Worm (Caenorhabditis elegans) whole organism, midembryonic: ENCODE measurements around the gene F08F8.7.

ENCODE experiments used
- T22C8.4 ChIP-seq: fragments of 200-800 bp; sonication (Bioruptor generic); IDR thresholded peaks from 2 replicates; pipeline ENCODE4 v1.3.6; 2022; ENCODE audit warnings: missing genetic modification characterization, missing compliant biosample characterization
- cog-1 ChIP-seq: sonication (generic microtip); optimal IDR thresholded peaks from 2 replicates; lab custom pipeline; 2016; ENCODE audit warnings: missing genetic modification characterization, missing compliant biosample characterization
- flt-1 ChIP-seq: fragments of 200-800 bp; sonication (Bioruptor generic); IDR thresholded peaks from 2 replicates; pipeline ENCODE4 v1.3.6; 2022; ENCODE audit warnings: missing genetic modification characterization, missing compliant biosample characterization
- klf-2 ChIP-seq: fragments of 200-800 bp; sonication (Bioruptor generic); conservative IDR thresholded peaks from 2 replicates; pipeline ENCODE4 v1.3.6; 2022; ENCODE audit warnings: missing genetic modification reagents, missing genetic modification characterization, missing compliant biosample characterization
- med-1 ChIP-seq: sonication (generic microtip); optimal IDR thresholded peaks from 2 replicates; lab custom pipeline; 2017; ENCODE audit warnings: missing genetic modification characterization, mild to moderate bottlenecking, missing compliant biosample characterization, antibody characterized with exemption, missing genetic modification reagents; ENCODE audit not compliant: insufficient read depth
- ref-1 ChIP-seq: fragments of 200-800 bp; sonication (Bioruptor generic); conservative IDR thresholded peaks from 2 replicates; pipeline ENCODE4 v1.3.6; 2022; ENCODE audit warnings: missing genetic modification reagents, missing genetic modification characterization, missing compliant biosample characterization
- tab-1 ChIP-seq: fragments of 200-800 bp; sonication (Bioruptor generic); IDR thresholded peaks from 2 replicates; pipeline ENCODE4 v1.3.6; 2022; ENCODE audit warnings: missing genetic modification characterization, missing compliant biosample characterization
- ztf-23 ChIP-seq: fragments of 200-800 bp; sonication (Bioruptor generic); IDR thresholded peaks from 2 replicates; pipeline ENCODE4 v1.3.6; 2022; ENCODE audit warnings: missing genetic modification reagents, missing genetic modification characterization, missing compliant biosample characterization
- ztf-29 ChIP-seq: fragments of 200-800 bp; sonication (Bioruptor generic); IDR thresholded peaks from 2 replicates; pipeline ENCODE4 v1.3.6; 2022; ENCODE audit warnings: missing genetic modification reagents, missing genetic modification characterization, missing compliant biosample characterization

Gene F08F8.7

DNA sequence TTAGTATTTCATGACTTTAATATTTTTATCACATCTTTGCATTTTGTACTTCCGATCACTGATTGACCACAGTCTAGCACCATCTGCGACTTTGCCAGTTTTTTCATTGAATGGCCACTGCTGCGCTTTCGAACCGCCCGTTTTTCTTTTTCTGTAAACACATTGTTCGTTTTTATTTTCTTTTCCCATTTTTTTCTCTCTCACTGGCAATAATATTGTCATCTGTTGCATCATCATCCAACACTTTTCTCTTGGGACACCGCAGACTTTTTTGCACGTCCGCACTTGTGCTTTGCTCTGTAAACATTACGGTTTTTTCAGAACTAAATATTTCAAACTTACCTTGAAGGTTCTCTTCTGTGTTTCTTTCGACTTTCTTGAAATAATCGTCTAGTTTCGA is 11.7 kb upstream of the F08F8.7 start:
- TF ChIP-seq tab-1 (GFP tag; lab: Robert Waterston, UW) (no peak), T22C8.4 (GFP tag; lab: Robert Waterston, UW) (no peak)

DNA sequence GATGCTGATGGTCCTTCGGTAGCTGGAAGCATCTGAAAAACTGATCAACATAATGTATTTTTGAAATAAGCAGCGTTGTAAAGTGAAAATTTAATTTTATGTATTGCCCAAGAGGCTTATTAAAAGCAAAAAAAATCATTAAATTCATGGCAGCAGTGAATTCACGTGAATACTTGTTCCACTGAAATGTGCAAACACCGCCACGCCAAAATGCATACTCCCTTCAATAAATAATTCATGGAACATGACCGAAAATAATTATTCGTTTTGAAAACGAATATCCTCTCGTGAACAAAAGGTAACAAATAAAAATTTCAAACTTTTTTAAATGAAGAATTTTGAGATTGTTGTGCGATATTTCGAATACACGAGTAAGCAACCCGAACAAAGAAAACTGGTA is 10.4 kb upstream of the F08F8.7 start, which contains the start of gene F08F8.10:
F08F8.10 (minus strand) TSS at position 38 of the 400 bp plus-strand sequence.
- TF ChIP-seq cog-1 (tag; lab: Kevin White, UChicago): peak; percentile 19
- peak; percentile 17; the same call in 1 of the 2 replicates for TF ChIP-seq ztf-23
- no peak for TF ChIP-seq klf-2 (GFP tag; lab: Robert Waterston, UW)

DNA sequence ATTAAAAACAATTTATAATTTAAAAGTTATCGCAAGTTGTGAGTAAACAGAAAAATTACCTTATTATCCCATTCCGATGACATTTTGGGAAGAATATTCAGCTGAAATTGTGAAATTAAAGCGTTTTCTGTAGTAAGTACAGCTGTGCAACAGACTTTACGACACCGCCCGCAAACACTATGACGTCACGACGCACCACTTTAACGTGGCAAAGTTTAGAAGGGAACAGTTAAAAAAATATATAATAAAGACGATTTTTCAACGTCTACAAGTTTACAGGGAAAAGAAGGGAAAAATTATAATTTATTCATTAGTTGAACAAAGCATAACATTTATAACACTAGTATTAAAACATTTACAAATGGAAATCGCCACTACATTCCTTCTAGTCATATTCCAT is 6.9 kb upstream of the F08F8.7 start, which contains the start of gene F08F8.9:
F08F8.9 (minus strand) TSS at position 101 of the 400 bp plus-strand sequence.
- TF ChIP-seq flt-1 (GFP tag; lab: Robert Waterston, UW): no peak
- TF ChIP-seq tab-1 (GFP tag; lab: Robert Waterston, UW): no peak

DNA sequence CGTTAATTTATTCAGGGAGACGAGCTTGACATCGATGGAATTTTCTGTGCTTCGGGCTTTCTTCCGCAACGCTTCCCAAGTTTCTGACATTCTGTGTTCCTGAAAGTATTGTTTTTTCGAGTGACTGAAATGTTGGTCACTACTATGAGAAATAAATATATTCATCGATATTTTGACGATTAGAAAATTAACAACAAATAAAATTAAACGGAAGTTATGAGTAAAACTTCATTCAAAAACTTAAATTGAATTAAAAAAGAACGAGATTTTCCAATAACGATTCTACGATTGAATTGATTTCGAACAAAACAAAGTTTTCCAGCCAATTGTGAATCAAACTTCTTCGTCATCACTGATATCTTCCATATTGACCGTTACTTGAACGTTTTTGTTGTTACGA is 2.1 kb upstream of the F08F8.7 start, which contains the start of gene gos-28:
gos-28 (minus strand) TSS at position 101 of the 400 bp plus-strand sequence.
- TF ChIP-seq flt-1 (GFP tag; lab: Robert Waterston, UW): no peak
- TF ChIP-seq med-1 (GFP tag; lab: Kevin White, UChicago): no peak
- no peak for TF ChIP-seq ref-1
- TF ChIP-seq cog-1 (tag; lab: Kevin White, UChicago): no peak
- no peak for TF ChIP-seq ztf-23
- TF ChIP-seq klf-2 (GFP tag; lab: Robert Waterston, UW): no peak
- TF ChIP-seq ztf-29 (GFP tag; lab: Robert Waterston, UW): no peak
- TF ChIP-seq tab-1 (GFP tag; lab: Robert Waterston, UW): no peak

DNA sequence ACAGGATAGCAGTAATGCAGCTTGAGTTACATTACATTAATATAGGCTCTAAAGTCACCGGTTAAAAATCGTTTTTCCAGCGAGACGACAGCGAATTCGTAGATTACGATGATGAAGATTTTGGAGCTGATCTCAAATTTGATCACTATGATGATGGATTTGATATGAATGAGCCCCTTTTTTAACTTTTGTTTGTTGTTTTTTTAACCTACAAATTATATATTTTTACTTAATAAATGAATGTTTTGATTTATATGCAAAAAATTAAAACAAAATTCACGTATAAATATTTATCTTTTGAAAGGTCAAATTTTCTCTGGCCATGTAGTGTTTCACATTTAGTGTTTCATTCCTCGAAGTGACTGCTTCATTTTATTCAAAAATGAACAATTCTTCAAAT is 3.6 kb downstream of the F08F8.7 start, which contains the start of gene F08F8.6:
F08F8.6 (plus strand) TSS at position 301 of the 400 bp plus-strand sequence.
- TF ChIP-seq med-1 (GFP tag; lab: Kevin White, UChicago) (no peak), ref-1 (no peak), ztf-29 (GFP tag; lab: Robert Waterston, UW) (no peak), ztf-23 (no peak)

DNA sequence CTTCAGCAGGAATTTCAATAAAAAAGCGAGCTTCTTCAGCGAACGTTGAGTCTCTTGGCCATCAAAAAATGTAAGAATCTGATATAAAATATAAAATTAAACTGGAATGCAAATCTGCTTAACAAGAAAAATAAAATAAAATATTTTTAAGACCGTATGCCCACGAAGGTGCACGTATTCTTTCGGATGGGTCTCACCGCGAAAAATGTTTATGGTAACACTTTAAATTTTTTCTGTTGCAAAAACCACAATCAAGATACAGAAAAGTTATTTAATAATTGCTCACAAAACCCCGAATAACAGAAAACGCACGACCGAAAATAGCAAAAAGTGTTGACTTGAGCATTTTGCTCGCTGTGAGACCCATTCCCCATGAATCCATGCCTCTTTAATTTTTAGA is 7.8 kb downstream of the F08F8.7 start:
- TF ChIP-seq T22C8.4 (GFP tag; lab: Robert Waterston, UW) (no peak), ztf-29 (GFP tag; lab: Robert Waterston, UW) (no peak), klf-2 (GFP tag; lab: Robert Waterston, UW) (no peak), med-1 (GFP tag; lab: Kevin White, UChicago) (no peak), flt-1 (GFP tag; lab: Robert Waterston, UW) (no peak), tab-1 (GFP tag; lab: Robert Waterston, UW) (no peak), cog-1 (tag; lab: Kevin White, UChicago) (no peak)

DNA sequence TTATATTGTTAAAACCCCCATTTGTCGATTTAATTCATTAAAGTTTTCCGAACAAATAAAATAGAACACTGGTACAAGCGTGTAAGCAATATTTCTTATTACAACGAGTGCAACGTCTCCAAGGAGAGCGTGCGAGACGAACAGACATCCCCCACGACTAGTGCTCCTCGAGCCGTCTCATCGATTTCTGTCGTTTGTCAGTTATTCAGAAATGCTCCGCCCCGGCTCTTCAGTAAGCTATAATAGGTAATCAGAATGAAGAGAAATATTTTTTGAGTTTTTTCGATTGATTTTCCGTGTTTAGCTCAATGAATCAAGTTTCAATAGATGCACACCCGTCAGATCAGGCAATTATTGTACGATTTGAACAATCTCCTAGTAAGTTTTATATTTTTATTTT is 8.3 kb downstream of the F08F8.7 start, which contains the start of gene kap-1:
kap-1 (plus strand) TSS at position 143 of the 400 bp plus-strand sequence.
- TF ChIP-seq tab-1 (GFP tag; lab: Robert Waterston, UW) (no peak), cog-1 (tag; lab: Kevin White, UChicago) (no peak), med-1 (GFP tag; lab: Kevin White, UChicago) (no peak)

DNA sequence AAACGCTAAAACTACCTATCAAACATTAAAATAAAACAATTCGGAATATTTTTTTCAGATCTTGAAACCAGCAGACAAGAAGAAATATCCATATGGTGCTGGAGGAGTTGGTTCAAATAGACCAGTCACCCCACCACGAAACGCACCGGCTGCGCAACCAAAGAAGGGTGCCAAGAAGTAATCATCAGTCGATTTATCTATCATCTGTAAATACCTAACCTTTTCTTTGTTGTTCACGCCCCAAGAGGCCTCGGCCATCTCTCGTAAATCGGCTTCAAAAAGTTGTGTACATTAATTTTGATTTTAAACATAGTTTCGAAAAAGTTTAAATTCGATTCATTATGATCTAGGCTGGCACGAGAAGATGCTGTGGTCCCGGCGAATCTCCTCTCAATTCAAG is 8.9 kb downstream of the F08F8.7 start:
- TF ChIP-seq ref-1: no peak
- TF ChIP-seq tab-1 (GFP tag; lab: Robert Waterston, UW): no peak
- TF ChIP-seq ztf-29 (GFP tag; lab: Robert Waterston, UW): no peak
- no peak for TF ChIP-seq cog-1 (tag; lab: Kevin White, UChicago)
- no peak for TF ChIP-seq ztf-23
- TF ChIP-seq flt-1 (GFP tag; lab: Robert Waterston, UW): no peak
- TF ChIP-seq T22C8.4 (GFP tag; lab: Robert Waterston, UW): no peak
- no peak for TF ChIP-seq klf-2 (GFP tag; lab: Robert Waterston, UW)
- no peak for TF ChIP-seq med-1 (GFP tag; lab: Kevin White, UChicago)

DNA sequence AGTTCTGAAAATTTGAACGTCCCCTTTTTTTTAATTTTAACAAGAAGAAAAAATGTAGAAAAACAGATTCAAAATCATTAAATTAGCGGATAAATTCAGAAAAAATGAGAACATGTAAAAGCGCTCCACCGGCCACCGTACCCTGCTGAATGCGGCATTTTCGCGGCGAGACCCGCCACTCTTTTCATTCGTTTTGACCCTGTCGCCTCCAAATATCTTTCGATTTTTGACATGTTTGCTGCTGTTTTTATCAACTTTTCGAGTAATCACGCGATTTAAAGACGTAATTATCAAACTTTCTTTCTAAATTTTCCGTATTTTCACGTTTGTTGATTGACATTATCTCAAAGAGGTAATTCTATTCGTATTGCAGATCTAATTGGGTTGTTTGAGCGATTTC is 10.7 kb downstream of the F08F8.7 start, which contains the start of gene gsp-2:
gsp-2 (plus strand) TSS at position 374 of the 400 bp plus-strand sequence.
- no peak for TF ChIP-seq med-1 (GFP tag; lab: Kevin White, UChicago)
- TF ChIP-seq klf-2 (GFP tag; lab: Robert Waterston, UW): no peak
- TF ChIP-seq flt-1 (GFP tag; lab: Robert Waterston, UW): peak; percentile 63

DNA sequence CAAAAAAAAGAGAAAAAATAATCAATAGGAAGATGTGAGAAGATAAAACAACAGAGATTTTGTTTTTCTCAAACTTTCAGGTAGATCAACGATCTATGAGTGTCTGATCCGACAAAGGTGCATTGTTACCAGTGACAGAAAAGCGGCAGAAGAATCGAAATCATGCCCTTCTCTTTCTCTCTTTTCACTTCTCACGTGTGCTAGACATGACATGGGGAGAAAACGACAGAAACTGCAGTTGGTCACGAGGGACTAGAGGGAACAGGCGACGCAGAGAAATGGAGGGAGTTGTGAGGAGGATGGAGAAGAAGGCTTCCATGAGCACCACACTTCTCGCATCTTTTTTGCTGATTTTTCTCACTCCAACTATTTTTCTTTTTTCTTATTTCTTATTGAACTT is 11.7 kb downstream of the F08F8.7 start, which contains the start of gene F56C9.10:
F56C9.10 (minus strand) TSS at position 97 of the 400 bp plus-strand sequence.
- TF ChIP-seq med-1 (GFP tag; lab: Kevin White, UChicago): no peak
- TF ChIP-seq ztf-23: peak; percentile 65; the same call in 1 of the 2 replicates

DNA sequence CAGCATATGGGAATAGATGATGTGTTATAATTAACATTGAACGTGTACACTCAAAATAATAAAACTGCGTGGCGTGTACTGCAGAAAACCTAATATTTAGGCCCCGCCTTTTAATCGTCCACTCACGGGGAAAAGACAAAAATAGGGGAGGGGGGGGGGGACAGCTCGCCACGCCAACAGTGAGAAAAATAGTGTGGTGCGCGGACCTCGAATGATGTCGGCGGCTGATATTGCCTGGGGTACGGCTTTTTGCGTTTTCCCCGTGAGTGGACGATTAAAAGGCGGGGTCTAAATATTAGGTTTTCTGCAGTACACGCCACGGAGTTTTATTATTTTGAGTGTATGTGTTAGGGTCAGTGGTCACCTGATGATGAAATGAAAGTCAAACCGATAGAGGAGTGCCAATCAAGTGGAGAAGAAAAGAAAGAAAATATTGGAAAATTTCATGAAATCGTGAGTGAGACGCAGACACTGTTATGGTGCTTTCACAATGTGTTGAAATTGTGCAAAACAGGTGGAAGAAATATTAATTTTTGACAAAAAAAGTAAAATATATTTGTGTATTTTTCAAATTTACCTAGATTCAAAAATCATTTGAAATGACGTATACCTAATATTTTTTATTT is 12.9 kb downstream of the F08F8.7 start:
- 0 out of 2 replicates have a peak, but pooled peaks have one; percentile 42 for TF ChIP-seq flt-1 (GFP tag; lab: Robert Waterston, UW)
